Worm (Caenorhabditis elegans): ENCODE results near the gene pyt-1.

pyt-1 gene

DNA sequence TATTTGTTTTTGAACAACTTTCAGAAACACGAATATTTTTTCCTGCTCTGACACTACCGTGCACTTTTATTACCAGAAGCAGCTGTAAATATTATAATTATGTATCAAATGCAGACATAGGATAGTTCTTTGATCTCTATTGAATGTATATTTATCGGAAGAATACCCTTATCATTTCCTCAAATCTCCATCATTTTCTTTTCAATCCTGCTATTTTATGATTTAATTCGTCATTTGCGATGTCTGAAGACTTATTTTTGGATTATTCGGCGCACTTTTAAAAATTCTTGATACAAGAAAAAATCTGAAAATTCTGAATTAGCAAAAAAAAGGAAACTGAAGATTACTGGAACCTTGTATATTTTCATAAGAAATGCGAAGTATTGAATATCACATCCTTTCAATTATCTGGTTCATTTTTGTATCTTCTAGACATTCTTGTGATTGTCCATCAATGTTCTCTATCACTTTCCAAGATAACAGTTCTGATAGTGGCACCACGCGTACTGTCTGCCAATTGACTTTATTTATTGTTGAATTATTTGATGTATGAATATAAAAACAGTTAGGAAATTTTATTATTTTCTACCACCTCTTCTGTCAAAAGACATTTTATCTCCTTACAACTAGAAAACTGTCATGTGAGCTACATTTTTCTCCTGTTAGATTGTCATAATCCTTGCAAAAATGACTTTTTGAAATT is 15.0 kb upstream of the pyt-1 start:
- TF ChIP-seq pqm-1 (tag; optimal IDR thresholded peaks at IDR 0.05) (peak; percentile 2), fos-1 (tag; optimal IDR thresholded peaks at IDR 0.05) (no peak), elt-3 (tag; optimal IDR thresholded peaks at IDR 0.05) (no peak), ama-1 (optimal IDR thresholded peaks at IDR 0.05) (no peak), lin-15B (tag; optimal IDR thresholded peaks at IDR 0.05) (no peak), R02D3.7 (tag; optimal IDR thresholded peaks at IDR 0.05) (no peak), elt-2 (tag; optimal IDR thresholded peaks at IDR 0.05) (peak; percentile 68), mml-1 (tag; optimal IDR thresholded peaks at IDR 0.05) (no peak)

DNA sequence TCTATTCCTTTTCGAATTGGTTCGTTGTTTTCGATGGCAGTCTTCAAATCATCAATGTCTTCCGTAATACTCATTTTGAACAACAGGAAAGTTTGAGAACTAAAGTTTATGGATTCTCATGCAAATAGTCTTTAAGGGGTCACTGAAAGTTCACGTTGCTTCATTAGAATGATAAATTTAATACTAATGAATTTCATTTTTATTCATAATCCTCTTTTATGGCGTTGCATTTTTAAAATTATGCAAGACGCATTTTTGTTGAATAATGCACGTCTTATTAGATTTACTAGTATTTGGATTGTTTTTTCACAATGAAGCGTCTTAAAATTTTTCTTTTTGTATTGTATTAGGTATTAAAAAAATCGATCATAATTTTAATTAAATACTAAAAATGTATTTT is 14.0 kb upstream of the pyt-1 start, which contains the start of gene C12D8.9:
TSS of gene C12D8.9 (minus strand) at position 101 of the 400 bp plus-strand sequence.
- TF ChIP-seq elt-3 (tag; optimal IDR thresholded peaks at IDR 0.05) (no peak), pha-4 (tag; optimal IDR thresholded peaks at IDR 0.05) (no peak), nhr-43 (tag; optimal IDR thresholded peaks at IDR 0.05; ENCODE audit: poor library complexity, severe bottlenecking) (no peak), eor-1 (tag; optimal IDR thresholded peaks at IDR 0.05) (no peak)

DNA sequence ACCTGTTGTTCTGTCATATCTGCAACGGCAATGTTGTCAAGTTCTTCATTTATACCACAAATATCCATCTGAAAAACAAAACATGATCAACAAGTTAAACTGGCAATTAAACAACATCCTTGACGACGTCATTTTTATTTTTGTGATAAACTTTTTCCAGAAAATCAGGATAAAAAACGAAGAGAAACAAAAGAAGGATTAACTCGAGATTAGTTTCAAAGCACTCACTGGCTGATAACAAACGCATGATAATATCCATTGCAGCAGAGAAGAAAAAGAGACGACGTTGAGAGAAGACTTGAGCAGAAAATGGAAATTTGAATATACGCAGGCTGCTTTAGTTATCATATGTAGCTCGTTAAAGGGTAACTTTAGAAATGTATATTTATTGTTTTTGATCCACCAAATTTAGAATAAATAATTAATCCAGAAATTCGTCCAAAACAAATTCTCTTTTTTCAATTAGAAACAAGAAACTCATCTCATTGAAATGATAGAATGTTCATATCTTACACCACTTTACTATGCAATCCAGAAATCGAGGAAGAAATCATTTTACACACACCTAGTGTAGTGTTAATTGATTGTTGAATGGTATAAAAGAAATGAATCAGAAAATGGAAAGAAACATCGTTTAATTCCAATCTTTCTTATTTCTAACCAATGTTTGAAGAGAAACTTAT is 12.1 kb upstream of the pyt-1 start, which contains the start of the genes C12D8.21 and col-148:
TSS of gene C12D8.21 (minus strand) at position 68 of the 683 bp plus-strand sequence.
TSS of gene col-148 (plus strand) at position 633 of the 683 bp plus-strand sequence.
- TF ChIP-seq nhr-77 (tag; optimal IDR thresholded peaks at IDR 0.05) (no peak), ceh-82 (tag; optimal IDR thresholded peaks at IDR 0.05) (no peak)

DNA sequence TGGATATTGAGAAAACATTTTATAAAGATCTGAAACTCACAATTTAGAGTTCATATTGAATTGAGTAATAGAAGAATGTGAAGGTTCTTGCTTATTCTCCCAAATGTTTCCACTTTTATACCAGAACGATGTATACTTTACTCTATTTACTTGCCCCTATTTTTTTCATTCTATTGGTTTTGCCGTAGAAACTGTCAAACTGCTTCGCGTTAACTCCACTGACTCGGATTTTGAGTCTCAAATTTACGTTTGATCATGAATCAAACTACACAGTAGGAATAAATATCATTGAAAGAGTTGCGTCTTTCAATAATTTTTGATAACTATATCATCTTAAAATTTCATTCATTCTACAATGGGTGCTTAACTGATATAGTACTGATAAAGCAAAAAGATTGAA is 10.7 kb upstream of the pyt-1 start, which contains the start of gene fipr-8:
TSS of gene fipr-8 (minus strand) at position 101 of the 400 bp plus-strand sequence.
- TF ChIP-seq fkh-2 (tag; optimal IDR thresholded peaks at IDR 0.05): no peak
- TF ChIP-seq nhr-28 (tag; optimal IDR thresholded peaks at IDR 0.05): no peak
- no peak for TF ChIP-seq lin-39 (tag; optimal IDR thresholded peaks at IDR 0.05)
- TF ChIP-seq elt-3 (tag; optimal IDR thresholded peaks at IDR 0.05): no peak
- no peak for TF ChIP-seq nhr-43 (tag; optimal IDR thresholded peaks at IDR 0.05; ENCODE audit: poor library complexity, severe bottlenecking)
- TF ChIP-seq R02D3.7 (tag; optimal IDR thresholded peaks at IDR 0.05): no peak
- no peak for TF ChIP-seq unc-39 (tag; optimal IDR thresholded peaks at IDR 0.05)
- no peak for TF ChIP-seq ZK546.5 (tag; optimal IDR thresholded peaks at IDR 0.05)
- TF ChIP-seq aly-2 (tag; optimal IDR thresholded peaks at IDR 0.05): no peak
- TF ChIP-seq ceh-16 (tag; optimal IDR thresholded peaks at IDR 0.05): no peak
- TF ChIP-seq nhr-11 (tag; optimal IDR thresholded peaks at IDR 0.05): no peak

DNA sequence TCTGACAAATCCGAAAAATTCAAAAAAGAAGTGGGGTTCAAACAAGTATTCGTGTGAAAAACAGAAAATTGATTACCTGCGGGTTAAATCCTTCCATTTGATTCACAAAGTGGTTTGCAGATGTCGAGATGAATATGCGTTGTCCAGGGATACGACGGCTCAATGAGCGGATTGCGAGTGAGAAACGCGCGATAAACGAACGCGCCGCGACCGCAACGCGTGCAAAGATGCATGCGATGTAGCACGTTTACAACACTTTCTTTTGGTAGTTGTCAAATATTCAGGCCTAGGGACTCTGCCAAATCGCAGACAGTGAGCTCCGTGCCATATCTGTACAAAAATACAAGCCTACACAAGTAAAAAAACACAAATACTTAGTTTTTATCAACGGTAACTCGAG is 9.5 kb upstream of the pyt-1 start, which contains the start of gene fubl-1:
TSS of gene fubl-1 (minus strand) at position 202 of the 400 bp plus-strand sequence.
- TF ChIP-seq elt-2 (tag; optimal IDR thresholded peaks at IDR 0.05) (peak; percentile 2), nfya-1 (tag; optimal IDR thresholded peaks at IDR 0.05; ENCODE audit: insufficient read depth) (peak; percentile 50), ceh-16 (tag; optimal IDR thresholded peaks at IDR 0.05) (no peak), nhr-23 (tag; optimal IDR thresholded peaks at IDR 0.05) (no peak), lin-39 (tag; optimal IDR thresholded peaks at IDR 0.05) (peak; percentile 61), hmg-11 (tag; optimal IDR thresholded peaks at IDR 0.05) (peak; percentile 9), nhr-67 (tag; optimal IDR thresholded peaks at IDR 0.05) (no peak), ceh-28 (tag; optimal IDR thresholded peaks at IDR 0.05) (no peak), ZK546.5 (tag; optimal IDR thresholded peaks at IDR 0.05) (no peak), ama-1 (optimal IDR thresholded peaks at IDR 0.05) (peak; percentile 39), nhr-28 (tag; optimal IDR thresholded peaks at IDR 0.05) (no peak), snpc-4 (tag; optimal IDR thresholded peaks at IDR 0.05) (no peak), pha-4 (tag; optimal IDR thresholded peaks at IDR 0.05) (peak; percentile 6), lin-15B (tag; optimal IDR thresholded peaks at IDR 0.05) (peak; percentile 73), nhr-25 (tag; optimal IDR thresholded peaks at IDR 0.05) (no peak), eor-1 (tag; optimal IDR thresholded peaks at IDR 0.05) (no peak), mml-1 (tag; optimal IDR thresholded peaks at IDR 0.05) (no peak), daf-12 (tag; optimal IDR thresholded peaks at IDR 0.05) (no peak), fkh-2 (tag; optimal IDR thresholded peaks at IDR 0.05) (no peak)

All from whole organism, L3 larva.